Fruit fly (Drosophila melanogaster): Measurements from ENCODE around the gene Pi4KIIIalpha.
A peak's percentile ranks its signal among the peaks of the same experiment; 100 is the strongest.

Pi4KIIIalpha gene

DNA sequence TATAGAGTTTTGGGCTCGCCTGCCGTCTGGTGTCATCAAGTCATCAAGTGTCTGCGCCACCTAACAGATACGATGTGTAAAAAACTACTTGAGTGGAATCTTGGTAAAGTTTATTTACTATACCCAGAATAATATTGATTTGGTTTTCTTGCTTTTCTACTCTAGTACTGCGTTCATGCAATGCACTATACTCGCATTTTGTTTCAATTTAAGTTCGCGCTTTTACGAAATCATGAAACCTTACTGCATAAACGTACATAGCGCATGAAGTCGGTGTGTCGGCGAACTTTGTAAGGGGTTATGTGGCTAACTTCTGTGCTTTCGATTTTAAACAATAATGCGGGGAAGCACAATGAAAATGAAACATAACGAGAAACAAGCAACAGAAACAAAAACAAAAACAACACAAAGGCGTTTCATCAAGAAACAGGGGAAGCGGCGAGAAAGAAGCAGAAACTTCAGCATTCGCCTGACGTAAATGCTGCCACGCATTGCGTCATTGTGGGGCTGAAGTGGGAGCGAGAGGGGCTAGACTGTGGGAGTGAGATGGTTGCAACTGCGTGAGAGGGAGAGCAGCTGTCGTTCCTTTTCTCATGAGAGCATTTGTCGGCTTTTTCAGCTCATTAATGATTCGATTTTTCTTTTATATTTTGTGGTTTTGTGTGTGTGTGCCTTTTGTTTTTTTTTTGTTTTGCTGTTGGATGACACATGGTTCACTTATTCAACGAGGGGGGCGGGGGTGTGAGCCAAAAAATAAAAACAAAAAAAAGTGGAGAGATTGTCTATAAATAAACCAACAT is 27.7 kb downstream of the Pi4KIIIalpha start:
- TF ChIP-seq cic (GFP tag; optimal IDR thresholded peaks at IDR 0.05) (peak; percentile 12), kay (GFP tag; ENCODE audit: borderline replicate concordance) (peak; percentile 74), Mnt (GFP tag; optimal IDR thresholded peaks at IDR 0.05) (no peak)

DNA sequence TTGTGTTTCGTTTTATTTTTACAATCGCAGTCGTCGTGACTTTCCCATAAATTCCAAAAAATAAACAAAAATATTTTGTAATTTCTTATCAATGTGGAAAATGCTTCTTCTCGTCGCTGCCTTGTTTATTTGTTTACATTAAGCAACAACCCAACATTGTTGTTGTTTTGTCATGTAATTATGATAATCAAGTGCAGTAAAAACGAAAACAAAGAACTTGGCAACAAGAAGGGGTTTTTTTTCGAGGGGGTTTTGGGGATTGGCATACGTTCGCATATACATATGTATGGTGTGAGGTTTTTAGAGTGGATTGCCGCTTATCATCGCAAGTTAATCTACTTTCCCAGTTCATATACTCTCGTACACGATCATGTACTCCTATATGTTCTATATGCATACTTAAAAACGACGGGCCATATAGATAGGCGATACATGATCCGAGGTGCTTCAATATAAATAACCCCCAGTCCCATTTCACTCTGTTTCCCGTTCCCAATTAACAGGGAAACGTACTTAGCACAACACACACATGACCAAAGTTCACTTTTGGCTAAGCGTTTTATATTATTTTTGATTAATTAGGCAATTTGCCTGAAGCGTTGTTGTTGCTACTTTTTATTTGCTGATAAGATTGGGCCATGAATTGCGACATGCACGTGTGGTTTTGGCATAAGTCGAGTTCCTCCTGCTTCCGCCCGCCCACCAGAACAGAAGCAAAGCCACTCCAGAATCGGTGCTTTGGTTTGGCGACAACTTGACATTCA is 29.1 kb downstream of the Pi4KIIIalpha start:
- TF ChIP-seq bab1 (GFP tag; optimal IDR thresholded peaks at IDR 0.05) (no peak), CG5204 (GFP tag; optimal IDR thresholded peaks at IDR 0.05) (no peak), tj (GFP tag; optimal IDR thresholded peaks at IDR 0.05) (peak; percentile 14), CG1620 (GFP tag; optimal IDR thresholded peaks at IDR 0.05) (no peak), pad (GFP tag; optimal IDR thresholded peaks at IDR 0.05) (no peak), kay (GFP tag; ENCODE audit: borderline replicate concordance) (peak; percentile 55), CG33017 (tag; optimal IDR thresholded peaks at IDR 0.05) (no peak), Crg-1 (GFP tag; optimal IDR thresholded peaks at IDR 0.05) (no peak), cnc (optimal IDR thresholded peaks at IDR 0.05) (no peak), cic (GFP tag; optimal IDR thresholded peaks at IDR 0.05) (peak; percentile 49), Mnt (GFP tag; optimal IDR thresholded peaks at IDR 0.05) (peak; percentile 18), CG11617 (GFP tag; optimal IDR thresholded peaks at IDR 0.05) (no peak), CG12768 (GFP tag; optimal IDR thresholded peaks at IDR 0.05) (no peak), Hr96 (GFP tag; optimal IDR thresholded peaks at IDR 0.05) (no peak), toe (GFP tag; optimal IDR thresholded peaks at IDR 0.05) (no peak), ovo (GFP tag; optimal IDR thresholded peaks at IDR 0.05) (no peak), Clk (GFP tag; optimal IDR thresholded peaks at IDR 0.05) (no peak), CG7101 (tag; optimal IDR thresholded peaks at IDR 0.05) (no peak)

DNA sequence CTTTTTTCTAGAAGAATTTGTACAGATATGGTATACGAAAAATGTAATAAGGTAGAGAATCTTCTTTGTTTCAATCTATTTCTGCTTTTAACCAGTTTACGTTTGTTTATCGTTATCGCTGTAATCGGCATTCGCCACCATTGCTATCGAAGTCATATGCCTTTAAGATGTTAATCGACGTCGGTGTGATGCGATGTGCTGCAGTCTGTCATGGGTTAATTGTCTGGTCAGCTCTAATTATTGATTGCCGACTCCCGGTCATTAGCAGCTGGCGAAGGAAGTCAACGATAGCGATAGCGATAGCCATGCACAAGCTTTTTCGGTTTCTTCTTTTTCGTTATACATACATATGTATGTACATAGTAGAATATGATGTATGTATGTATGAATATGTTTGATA is 30.9 kb downstream of the Pi4KIIIalpha start:
- TF ChIP-seq Hr96 (GFP tag; optimal IDR thresholded peaks at IDR 0.05): no peak
- no peak for TF ChIP-seq pad (GFP tag; optimal IDR thresholded peaks at IDR 0.05)
- TF ChIP-seq tj (GFP tag; optimal IDR thresholded peaks at IDR 0.05): no peak
- TF ChIP-seq ovo (GFP tag; optimal IDR thresholded peaks at IDR 0.05): no peak
- no peak for TF ChIP-seq CG7101 (tag; optimal IDR thresholded peaks at IDR 0.05)
- TF ChIP-seq CG33017 (tag; optimal IDR thresholded peaks at IDR 0.05): no peak
- TF ChIP-seq CG5204 (GFP tag; optimal IDR thresholded peaks at IDR 0.05): no peak
- no peak for TF ChIP-seq toe (GFP tag; optimal IDR thresholded peaks at IDR 0.05)
- TF ChIP-seq Clk (GFP tag; optimal IDR thresholded peaks at IDR 0.05): no peak
- TF ChIP-seq CG11617 (GFP tag; optimal IDR thresholded peaks at IDR 0.05): no peak
- no peak for TF ChIP-seq Mnt (GFP tag; optimal IDR thresholded peaks at IDR 0.05)
- no peak for TF ChIP-seq cnc (optimal IDR thresholded peaks at IDR 0.05)
- TF ChIP-seq CG12768 (GFP tag; optimal IDR thresholded peaks at IDR 0.05): no peak
- no peak for TF ChIP-seq kay (GFP tag; ENCODE audit: borderline replicate concordance)
- no peak for TF ChIP-seq CG1620 (GFP tag; optimal IDR thresholded peaks at IDR 0.05)
- no peak for TF ChIP-seq CG7045 (GFP tag; optimal IDR thresholded peaks at IDR 0.05)
- no peak for TF ChIP-seq Crg-1 (GFP tag; optimal IDR thresholded peaks at IDR 0.05)
- no peak for TF ChIP-seq CG14711 (tag; optimal IDR thresholded peaks at IDR 0.05)
- TF ChIP-seq cic (GFP tag; optimal IDR thresholded peaks at IDR 0.05): no peak

DNA sequence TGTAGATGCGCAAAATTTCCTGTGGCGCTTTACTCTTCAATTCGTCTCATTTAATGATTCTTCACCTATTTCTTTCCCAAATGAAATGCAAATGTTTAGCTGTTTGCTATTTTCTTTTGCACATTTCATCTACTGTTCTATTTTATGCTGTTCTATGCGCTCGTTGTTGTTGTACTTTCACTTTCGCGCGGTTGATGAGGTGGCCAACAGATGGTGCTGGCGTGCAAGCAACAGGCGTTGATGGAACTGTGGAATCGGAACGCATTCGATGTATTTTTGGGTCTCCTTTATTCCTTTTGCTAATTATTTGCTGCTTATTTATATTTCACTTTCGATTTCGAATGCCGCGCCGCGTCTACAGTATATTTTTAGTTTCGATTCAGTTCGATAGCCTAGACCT is 31.4 kb downstream of the Pi4KIIIalpha start:
- TF ChIP-seq CG33017 (tag; optimal IDR thresholded peaks at IDR 0.05) (no peak), CG5204 (GFP tag; optimal IDR thresholded peaks at IDR 0.05) (no peak), pad (GFP tag; optimal IDR thresholded peaks at IDR 0.05) (no peak), cnc (optimal IDR thresholded peaks at IDR 0.05) (no peak), Crg-1 (GFP tag; optimal IDR thresholded peaks at IDR 0.05) (no peak), ovo (GFP tag; optimal IDR thresholded peaks at IDR 0.05) (no peak), CG12768 (GFP tag; optimal IDR thresholded peaks at IDR 0.05) (no peak)

DNA sequence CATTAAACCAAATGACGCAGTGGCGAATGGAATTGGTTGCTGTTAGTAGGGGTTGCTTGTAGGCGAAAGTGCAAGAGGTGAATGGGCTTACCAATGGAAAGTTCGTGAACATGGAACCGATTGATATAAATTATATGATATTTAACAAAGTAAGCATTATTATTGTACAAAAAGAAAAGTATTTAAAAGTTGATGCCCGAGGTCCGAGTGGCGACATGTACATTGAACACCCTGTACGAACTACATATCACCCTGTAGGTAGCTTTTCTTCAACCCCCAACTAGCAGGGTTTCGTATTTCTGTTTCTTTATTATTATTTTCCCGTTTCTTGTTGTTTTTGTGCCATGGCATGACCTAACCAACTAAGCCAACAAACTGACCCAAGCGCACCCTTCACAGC is 32.6 kb downstream of the Pi4KIIIalpha start:
- peak; percentile 68 for TF ChIP-seq kay (GFP tag; ENCODE audit: borderline replicate concordance)
- no peak for TF ChIP-seq CG11617 (GFP tag; optimal IDR thresholded peaks at IDR 0.05)
- no peak for TF ChIP-seq ovo (GFP tag; optimal IDR thresholded peaks at IDR 0.05)
- no peak for TF ChIP-seq pad (GFP tag; optimal IDR thresholded peaks at IDR 0.05)
- no peak for TF ChIP-seq CG5204 (GFP tag; optimal IDR thresholded peaks at IDR 0.05)
- TF ChIP-seq CG14711 (tag; optimal IDR thresholded peaks at IDR 0.05): no peak
- TF ChIP-seq Clk (GFP tag; optimal IDR thresholded peaks at IDR 0.05): no peak

DNA sequence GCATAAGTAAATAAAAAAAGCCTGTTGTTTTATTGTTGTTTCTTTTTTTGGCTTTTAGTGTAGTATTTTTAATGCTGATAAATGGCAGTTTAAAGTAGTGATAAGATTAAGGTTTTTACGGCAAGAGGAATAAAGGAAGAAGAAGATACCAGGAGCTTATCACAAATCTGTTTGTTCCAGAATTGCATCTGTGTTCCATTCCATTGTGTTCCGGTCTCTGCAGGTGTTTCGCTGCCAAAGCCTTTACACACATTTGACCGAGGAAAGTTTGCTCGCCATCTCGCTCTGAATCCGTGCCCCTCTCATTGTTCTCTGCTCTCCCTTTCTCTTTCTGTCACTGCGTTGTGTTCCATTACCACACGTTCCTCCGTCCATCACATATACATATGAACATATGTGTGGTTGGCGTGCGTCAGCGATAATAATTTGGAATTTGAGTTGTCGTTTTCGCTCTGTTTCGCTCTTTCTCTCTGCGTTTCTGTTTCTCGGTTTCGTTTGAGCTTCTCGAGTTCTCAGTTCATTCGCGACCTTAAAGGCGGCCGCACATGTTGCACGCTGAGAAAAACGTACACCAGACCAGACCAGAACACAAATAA is 33.8 kb downstream of the Pi4KIIIalpha start:
- TF ChIP-seq CG33017 (tag; optimal IDR thresholded peaks at IDR 0.05) (no peak), kay (GFP tag; ENCODE audit: borderline replicate concordance) (peak; percentile 62), tj (GFP tag; optimal IDR thresholded peaks at IDR 0.05) (peak; percentile 94), CG14711 (tag; optimal IDR thresholded peaks at IDR 0.05) (no peak), Crg-1 (GFP tag; optimal IDR thresholded peaks at IDR 0.05) (no peak), pad (GFP tag; optimal IDR thresholded peaks at IDR 0.05) (peak; percentile 78), toe (GFP tag; optimal IDR thresholded peaks at IDR 0.05) (no peak), bab1 (GFP tag; optimal IDR thresholded peaks at IDR 0.05) (peak; percentile 34), CG7101 (tag; optimal IDR thresholded peaks at IDR 0.05) (peak; percentile 10), CG7045 (GFP tag; optimal IDR thresholded peaks at IDR 0.05) (no peak), CG5204 (GFP tag; optimal IDR thresholded peaks at IDR 0.05) (no peak), Mnt (GFP tag; optimal IDR thresholded peaks at IDR 0.05) (peak; percentile 79), Hr96 (GFP tag; optimal IDR thresholded peaks at IDR 0.05) (no peak), cic (GFP tag; optimal IDR thresholded peaks at IDR 0.05) (peak; percentile 71), cnc (optimal IDR thresholded peaks at IDR 0.05) (no peak), CG12768 (GFP tag; optimal IDR thresholded peaks at IDR 0.05) (no peak), CG1620 (GFP tag; optimal IDR thresholded peaks at IDR 0.05) (no peak), Clk (GFP tag; optimal IDR thresholded peaks at IDR 0.05) (no peak), CG11617 (GFP tag; optimal IDR thresholded peaks at IDR 0.05) (no peak), ovo (GFP tag; optimal IDR thresholded peaks at IDR 0.05) (no peak)
